Fruit fly (Drosophila melanogaster) whole organism, prepupa: ENCODE results near the gene Fign.

ENCODE experiments used
- Blimp-1 ChIP-seq: fragments of 200-800 bp; sonication (Bioruptor generic); optimal IDR thresholded peaks from 3 replicates; lab custom pipeline; 2017; ENCODE audit warnings: missing biosample characterization, missing genetic modification characterization, mild to moderate bottlenecking, moderate library complexity, missing genetic modification reagents
- CG10631 ChIP-seq: fragments of 200-800 bp; sonication (Bioruptor generic); optimal IDR thresholded peaks from 2 replicates; lab custom pipeline; 2016; ENCODE audit warnings: missing biosample characterization, missing genetic modification characterization
- CG10669 ChIP-seq: fragments of 200-800 bp; sonication (Bioruptor generic); optimal IDR thresholded peaks from 3 replicates; lab custom pipeline; 2018; ENCODE audit warnings: missing biosample characterization, mild to moderate bottlenecking, missing genetic modification characterization, moderate library complexity
- CG11294 ChIP-seq: fragments of 200-800 bp; sonication (Bioruptor generic); IDR thresholded peaks from 2 replicates; pipeline ENCODE4 v1.3.6; 2022; ENCODE audit warnings: missing biosample characterization, missing genetic modification characterization
- CG11762 ChIP-seq: fragments of 200-800 bp; sonication (Bioruptor generic); optimal IDR thresholded peaks from 3 replicates; lab custom pipeline; 2016; ENCODE audit warnings: missing biosample characterization, missing genetic modification characterization; ENCODE audit not compliant: insufficient read depth
- CG11902 ChIP-seq: fragments of 200-800 bp; sonication (Bioruptor generic); optimal IDR thresholded peaks from 3 replicates; lab custom pipeline; 2016; ENCODE audit warnings: missing biosample characterization, missing genetic modification characterization
- CG1621 ChIP-seq: fragments of 200-800 bp; sonication (Bioruptor generic); optimal IDR thresholded peaks from 3 replicates; lab custom pipeline; 2018; ENCODE audit warnings: missing biosample characterization, mild to moderate bottlenecking, missing genetic modification characterization
- CG16779 ChIP-seq: fragments of 200-800 bp; sonication (Bioruptor generic); optimal IDR thresholded peaks from 3 replicates; lab custom pipeline; 2017; ENCODE audit warnings: missing biosample characterization, mild to moderate bottlenecking, missing genetic modification characterization
- CG3032 ChIP-seq: fragments of 200-800 bp; optimal IDR thresholded peaks from 2 replicates; lab custom pipeline; 2019; ENCODE audit warnings: missing biosample characterization, mild to moderate bottlenecking, missing genetic modification characterization, moderate library complexity
- CG31627 ChIP-seq: fragments of 200-800 bp; sonication (Bioruptor generic); optimal IDR thresholded peaks from 3 replicates; lab custom pipeline; 2016; ENCODE audit warnings: missing biosample characterization, missing genetic modification characterization
- CG32006 ChIP-seq: fragments of 200-800 bp; sonication (Bioruptor generic); optimal IDR thresholded peaks from 3 replicates; lab custom pipeline; 2017; ENCODE audit warnings: missing biosample characterization, mild to moderate bottlenecking, missing genetic modification characterization
- CG34406 ChIP-seq: fragments of 200-800 bp; sonication (Bioruptor generic); optimal IDR thresholded peaks from 3 replicates; lab custom pipeline; 2016; ENCODE audit warnings: missing biosample characterization, missing genetic modification characterization
- CG3919 ChIP-seq: fragments of 200-800 bp; sonication (Bioruptor generic); optimal IDR thresholded peaks from 3 replicates; lab custom pipeline; 2016; ENCODE audit warnings: missing biosample characterization, missing genetic modification characterization
- CG4318 ChIP-seq: fragments of 200-800 bp; sonication (Bioruptor generic); optimal IDR thresholded peaks from 3 replicates; lab custom pipeline; 2017; ENCODE audit warnings: missing biosample characterization, mild to moderate bottlenecking, missing genetic modification characterization
- CG6163 ChIP-seq: fragments of 200-800 bp; sonication (Bioruptor generic); IDR thresholded peaks from 3 replicates; pipeline ENCODE4 v1.3.6; 2022; ENCODE audit warnings: missing biosample characterization, missing genetic modification characterization
- CG6276 ChIP-seq: fragments of 200-800 bp; sonication (Bioruptor generic); optimal IDR thresholded peaks from 2 replicates; lab custom pipeline; 2017; ENCODE audit warnings: missing biosample characterization, mild to moderate bottlenecking, missing genetic modification characterization
- CG6792 ChIP-seq: fragments of 200-800 bp; sonication (Bioruptor generic); optimal IDR thresholded peaks from 3 replicates; lab custom pipeline; 2016; ENCODE audit warnings: missing biosample characterization, missing genetic modification characterization
- CG6854 ChIP-seq: fragments of 200-800 bp; sonication (Bioruptor generic); optimal IDR thresholded peaks from 2 replicates; lab custom pipeline; 2017; ENCODE audit warnings: missing biosample characterization, mild to moderate bottlenecking, missing genetic modification characterization
- CG8119 ChIP-seq: fragments of 200-800 bp; sonication (Bioruptor generic); IDR thresholded peaks from 3 replicates; pipeline ENCODE4 v1.3.6; 2022; ENCODE audit warnings: missing biosample characterization, missing genetic modification characterization
- CG8319 ChIP-seq: fragments of 200-800 bp; sonication (Bioruptor generic); optimal IDR thresholded peaks from 3 replicates; lab custom pipeline; 2016; ENCODE audit warnings: missing biosample characterization, missing genetic modification characterization
- Eip75B ChIP-seq: fragments of 200-800 bp; sonication (Bioruptor generic); optimal IDR thresholded peaks from 3 replicates; lab custom pipeline; 2016; ENCODE audit warnings: missing biosample characterization, missing genetic modification characterization
- Eip93F ChIP-seq: fragments of 200-800 bp; sonication (Bioruptor generic); optimal IDR thresholded peaks from 2 replicates; lab custom pipeline; 2016; ENCODE audit warnings: missing biosample characterization, mild to moderate bottlenecking, missing genetic modification characterization
- Ets21C ChIP-seq: fragments of 200-800 bp; sonication (Bioruptor generic); optimal IDR thresholded peaks from 3 replicates; lab custom pipeline; 2016; ENCODE audit warnings: missing biosample characterization, missing genetic modification characterization
- Ets96B ChIP-seq: fragments of 200-800 bp; optimal IDR thresholded peaks from 2 replicates; lab custom pipeline; 2019; ENCODE audit warnings: missing biosample characterization, mild to moderate bottlenecking, missing genetic modification characterization, moderate library complexity
- Gug ChIP-seq: fragments of 200-800 bp; sonication (Bioruptor generic); IDR thresholded peaks from 2 replicates; pipeline ENCODE4 v1.3.6; 2022; ENCODE audit warnings: missing biosample characterization, missing genetic modification characterization
- Hr38 ChIP-seq: sonication (Bioruptor generic); optimal IDR thresholded peaks from 2 replicates; lab custom pipeline; 2016; ENCODE audit warnings: missing biosample characterization, missing genetic modification characterization
- Hr4 ChIP-seq: fragments of 200-800 bp; sonication (Bioruptor generic); optimal IDR thresholded peaks from 3 replicates; lab custom pipeline; 2016; ENCODE audit warnings: missing biosample characterization, missing genetic modification characterization
- Lpt ChIP-seq: fragments of 200-800 bp; sonication (Bioruptor generic); optimal IDR thresholded peaks from 3 replicates; lab custom pipeline; 2016; ENCODE audit warnings: missing biosample characterization, missing genetic modification characterization
- Met ChIP-seq: fragments of 200-800 bp; sonication (Bioruptor generic); optimal IDR thresholded peaks from 3 replicates; lab custom pipeline; 2016; ENCODE audit warnings: missing biosample characterization, missing genetic modification characterization
- OdsH ChIP-seq: fragments of 200-800 bp; sonication (Bioruptor generic); optimal IDR thresholded peaks from 3 replicates; lab custom pipeline; 2016; ENCODE audit warnings: missing biosample characterization, missing genetic modification characterization
- Smox ChIP-seq: fragments of 200-800 bp; sonication (Bioruptor generic); optimal IDR thresholded peaks from 3 replicates; lab custom pipeline; 2016; ENCODE audit warnings: missing biosample characterization, missing genetic modification characterization
- Sox14 ChIP-seq: fragments of 200-800 bp; sonication (Bioruptor generic); optimal IDR thresholded peaks from 3 replicates; lab custom pipeline; 2016; ENCODE audit warnings: missing biosample characterization, missing genetic modification characterization
- Sox15 ChIP-seq: fragments of 200-800 bp; sonication (Bioruptor generic); optimal IDR thresholded peaks from 3 replicates; lab custom pipeline; 2016; ENCODE audit warnings: missing biosample characterization, missing genetic modification characterization
- achi ChIP-seq: fragments of 200-800 bp; sonication (Bioruptor generic); optimal IDR thresholded peaks from 3 replicates; lab custom pipeline; 2016; ENCODE audit warnings: missing biosample characterization, missing genetic modification characterization
- acj6 ChIP-seq: fragments of 200-800 bp; sonication (Bioruptor generic); optimal IDR thresholded peaks from 3 replicates; lab custom pipeline; 2016; ENCODE audit warnings: missing biosample characterization, missing genetic modification characterization
- cyc ChIP-seq: fragments of 200-800 bp; sonication (Bioruptor generic); optimal IDR thresholded peaks from 3 replicates; lab custom pipeline; 2016; ENCODE audit warnings: missing biosample characterization, missing genetic modification characterization
- dac ChIP-seq: fragments of 200-800 bp; sonication (Bioruptor generic); optimal IDR thresholded peaks from 2 replicates; lab custom pipeline; 2017; ENCODE audit warnings: missing biosample characterization, mild to moderate bottlenecking, missing genetic modification characterization
- eg ChIP-seq: fragments of 200-800 bp; sonication (Bioruptor generic); IDR thresholded peaks from 3 replicates; pipeline ENCODE4 v1.3.6; 2022; ENCODE audit warnings: missing biosample characterization, missing genetic modification characterization
- esn ChIP-seq: fragments of 200-800 bp; sonication (Bioruptor generic); optimal IDR thresholded peaks from 2 replicates; lab custom pipeline; 2016; ENCODE audit warnings: missing biosample characterization, mild to moderate bottlenecking, missing genetic modification characterization, moderate library complexity
- fd59A ChIP-seq: fragments of 200-800 bp; sonication (Bioruptor generic); optimal IDR thresholded peaks from 2 replicates; lab custom pipeline; 2017; ENCODE audit warnings: missing biosample characterization, mild to moderate bottlenecking, missing genetic modification characterization, missing genetic modification reagents
- fkh ChIP-seq: fragments of 200-800 bp; sonication (Bioruptor generic); optimal IDR thresholded peaks from 3 replicates; lab custom pipeline; 2017; ENCODE audit warnings: missing biosample characterization, mild to moderate bottlenecking, missing genetic modification characterization, moderate library complexity
- net ChIP-seq: fragments of 200-800 bp; sonication (Bioruptor generic); optimal IDR thresholded peaks from 3 replicates; lab custom pipeline; 2016; ENCODE audit warnings: missing biosample characterization, missing genetic modification characterization
- pdm3 ChIP-seq: fragments of 200-800 bp; sonication (Bioruptor generic); optimal IDR thresholded peaks from 3 replicates; lab custom pipeline; 2016; ENCODE audit warnings: missing biosample characterization, missing genetic modification characterization
- spab ChIP-seq: fragments of 200-800 bp; sonication (Bioruptor generic); optimal IDR thresholded peaks from 2 replicates; lab custom pipeline; 2017; ENCODE audit warnings: missing biosample characterization, mild to moderate bottlenecking, missing genetic modification characterization, missing genetic modification reagents
- ss ChIP-seq, 2 experiments: fragments of 200-800 bp; sonication (Bioruptor generic); optimal IDR thresholded peaks; 2 replicates in 1 of 2; 3 replicates in 1 of 2; lab custom pipeline; 2017 to 2018; ENCODE audit warnings: mild to moderate bottlenecking in 2 of 2, missing biosample characterization in 2 of 2, missing genetic modification characterization in 2 of 2, moderate library complexity in 1 of 2
- svp ChIP-seq: fragments of 200-800 bp; sonication (Bioruptor generic); peaks from one replicate; lab custom pipeline; 2016; ENCODE audit warnings: missing biosample characterization, missing genetic modification characterization
- topi ChIP-seq: fragments of 200-800 bp; sonication (Bioruptor generic); optimal IDR thresholded peaks from 3 replicates; lab custom pipeline; 2016; ENCODE audit warnings: missing biosample characterization, missing genetic modification characterization

The Fign gene

DNA sequence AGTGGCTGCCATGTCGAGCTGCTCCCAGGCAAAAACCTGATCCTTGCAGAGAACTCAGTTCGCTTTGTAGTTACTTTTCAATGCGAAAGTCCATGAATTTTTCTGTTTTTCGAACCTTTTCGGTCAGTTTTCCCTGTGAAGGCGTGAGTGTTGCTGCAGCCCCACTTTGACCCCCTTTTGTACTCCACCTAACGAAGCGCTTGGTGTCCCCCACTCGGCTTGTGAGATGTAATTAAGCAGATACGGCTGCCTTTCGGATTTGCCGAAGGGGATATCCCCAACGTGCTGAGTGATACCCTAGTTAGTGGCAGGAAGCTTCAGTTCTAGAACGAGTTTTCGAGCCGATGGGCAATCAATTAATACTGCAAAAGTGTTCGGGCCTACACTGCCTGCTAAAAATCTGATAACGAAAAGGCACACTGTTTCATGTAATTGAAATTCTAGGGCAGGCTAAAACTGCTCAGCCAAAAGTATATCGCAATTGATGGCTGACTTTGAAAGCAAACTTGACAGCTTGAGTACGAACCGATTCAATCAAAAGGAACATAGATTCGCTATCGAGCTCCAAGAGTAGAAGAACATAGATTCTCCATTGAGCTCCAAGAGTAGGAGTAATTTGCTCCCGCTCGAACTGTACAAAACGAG lies 32.0 kb upstream of the Fign start (continued):
- TF ChIP-seq net (GFP tag; lab: Kevin White, UChicago) (peak; percentile 26), CG32006 (GFP tag; lab: Kevin White, UChicago) (peak; percentile 20), Blimp-1 (GFP tag; lab: Kevin White, UChicago) (no peak), CG11762 (GFP tag; lab: Kevin White, UChicago) (no peak), CG10669 (peak; percentile 62), cyc (GFP tag; lab: Kevin White, UChicago) (peak; percentile 11), Hr4 (GFP tag; lab: Kevin White, UChicago) (no peak), spab (GFP tag; lab: Kevin White, UChicago) (peak; percentile 52), CG11294 (GFP tag; lab: Robert Waterston, UW) (no peak), acj6 (GFP tag; lab: Kevin White, UChicago) (peak; percentile 27), CG31627 (GFP tag; lab: Kevin White, UChicago) (peak; percentile 12), fd59A (GFP tag; lab: Kevin White, UChicago) (peak; percentile 63), CG6163 (GFP tag; lab: Robert Waterston, UW) (peak; percentile 45; the same call in 2 of the 3 replicates), Gug (GFP tag; lab: Robert Waterston, UW) (no peak), CG34406 (GFP tag; lab: Kevin White, UChicago) (peak; percentile 5), Ets96B (peak; percentile 58), Smox (GFP tag; lab: Kevin White, UChicago) (no peak), CG10631 (peak; percentile 39), Lpt (GFP tag; lab: Kevin White, UChicago) (no peak), esn (GFP tag; lab: Kevin White, UChicago) (peak; percentile 19), ss (GFP tag; optimal IDR thresholded peaks at IDR 0.05; lab: Kevin White, UChicago) (peak; percentile 72 to 77), pdm3 (GFP tag; lab: Kevin White, UChicago) (peak; percentile 36), CG4318 (GFP tag; lab: Kevin White, UChicago) (no peak), CG3032 (tag; lab: Kevin White, UChicago) (peak; percentile 72), CG1621 (peak; percentile 41), CG11902 (GFP tag; lab: Kevin White, UChicago) (no peak), achi (GFP tag; lab: Kevin White, UChicago) (peak; percentile 30), topi (GFP tag; lab: Kevin White, UChicago) (peak; percentile 36), OdsH (GFP tag; lab: Kevin White, UChicago) (peak; percentile 32), CG16779 (no peak), CG3919 (GFP tag; lab: Kevin White, UChicago) (peak; percentile 52), eg (GFP tag; lab: Robert Waterston, UW) (no peak), CG8319 (no peak), fkh (GFP tag; lab: Kevin White, UChicago) (no peak), Sox14 (GFP tag; lab: Kevin White, UChicago) (peak; percentile 27)

DNA sequence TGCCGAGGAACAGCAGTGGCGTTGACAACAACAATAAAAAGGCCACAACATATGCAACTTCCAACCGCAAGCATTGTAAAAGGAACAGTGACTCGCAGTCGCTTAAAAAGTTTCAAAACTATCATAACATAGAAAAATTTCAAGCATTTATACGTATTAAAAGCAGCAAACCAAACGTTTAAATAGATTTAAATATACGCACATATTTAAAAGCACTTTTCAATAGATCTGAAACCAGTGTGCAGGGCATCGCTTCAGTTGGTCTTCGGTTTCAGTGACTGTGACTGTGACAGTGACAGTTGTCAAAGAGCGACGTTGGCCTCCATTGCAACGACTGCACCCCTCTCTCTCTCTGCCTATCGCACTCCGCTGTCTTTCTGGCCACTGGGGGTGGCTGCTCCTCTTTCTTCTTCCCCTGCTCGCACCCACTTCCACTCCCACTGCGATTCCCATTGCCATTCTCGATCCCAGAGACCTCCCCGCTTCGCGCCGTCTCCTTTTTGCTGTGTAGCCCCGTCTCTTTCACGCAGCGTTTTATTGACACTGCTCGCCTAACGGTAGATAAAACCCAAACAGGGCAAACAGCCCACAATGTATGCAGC lies 28.6 kb upstream of the Fign start:
- peak; percentile 46 for TF ChIP-seq Hr38 (GFP tag; lab: Kevin White, UChicago)
- TF ChIP-seq svp (GFP tag; lab: Kevin White, UChicago): peak; percentile 97
- peak; percentile 69 for TF ChIP-seq Blimp-1 (GFP tag; lab: Kevin White, UChicago)
- no peak for TF ChIP-seq Eip93F (GFP tag; lab: Kevin White, UChicago)
- peak; percentile 87 for TF ChIP-seq Sox15 (GFP tag; lab: Kevin White, UChicago)
- TF ChIP-seq Ets21C (GFP tag; lab: Kevin White, UChicago): peak; percentile 92
- peak; percentile 84 for TF ChIP-seq Smox (GFP tag; lab: Kevin White, UChicago)
- TF ChIP-seq Gug (GFP tag; lab: Robert Waterston, UW): peak; percentile 97
- TF ChIP-seq CG6854 (GFP tag; lab: Kevin White, UChicago): peak; percentile 77
- TF ChIP-seq CG11294 (GFP tag; lab: Robert Waterston, UW): peak; percentile 96
- TF ChIP-seq Met (GFP tag; lab: Kevin White, UChicago): peak; percentile 83
- peak; percentile 93 for TF ChIP-seq CG34406 (GFP tag; lab: Kevin White, UChicago)
- peak; percentile 93 for TF ChIP-seq CG11762 (GFP tag; lab: Kevin White, UChicago)
- peak; percentile 96 for TF ChIP-seq CG8119 (GFP tag; lab: Robert Waterston, UW)
- TF ChIP-seq dac: peak; percentile 90
- peak; percentile 95 for TF ChIP-seq CG6792
- TF ChIP-seq ss (GFP tag; optimal IDR thresholded peaks at IDR 0.05; lab: Kevin White, UChicago): peak; percentile 83 to 91
- TF ChIP-seq spab (GFP tag; lab: Kevin White, UChicago): peak; percentile 91
- TF ChIP-seq topi (GFP tag; lab: Kevin White, UChicago): peak; percentile 90
- peak; percentile 94 for TF ChIP-seq CG10631
- TF ChIP-seq CG3919 (GFP tag; lab: Kevin White, UChicago): peak; percentile 93
- peak; percentile 89 for TF ChIP-seq fd59A (GFP tag; lab: Kevin White, UChicago)
- TF ChIP-seq CG6276 (GFP tag; lab: Kevin White, UChicago): peak; percentile 86
- TF ChIP-seq CG32006 (GFP tag; lab: Kevin White, UChicago): peak; percentile 92
- TF ChIP-seq Eip75B: peak; percentile 92
- peak; percentile 99 for TF ChIP-seq eg (GFP tag; lab: Robert Waterston, UW)
